Worm (Caenorhabditis elegans) whole organism, L2 larva: Measurements from ENCODE around the gene mup-4.

ENCODE experiments used
- C34F6.9 ChIP-seq: fragments of 150-350 bp; optimal IDR thresholded peaks from 2 replicates; lab custom pipeline; 2014; ENCODE audit warnings: missing biosample characterization, missing genetic modification characterization
- F13H6.1 ChIP-seq: sonication (generic microtip); optimal IDR thresholded peaks from 2 replicates; lab custom pipeline; 2016; ENCODE audit warnings: missing genetic modification characterization, missing compliant biosample characterization
- R02D3.7 ChIP-seq: fragments of 150-350 bp; optimal IDR thresholded peaks from 2 replicates; lab custom pipeline; 2014; ENCODE audit warnings: missing biosample characterization, missing genetic modification characterization
- Y55F3AM.14 ChIP-seq: fragments of 200-800 bp; sonication (Bioruptor generic); optimal IDR thresholded peaks from 2 replicates; lab custom pipeline; 2018; ENCODE audit warnings: mild to moderate bottlenecking, missing genetic modification characterization, missing compliant biosample characterization
- ZK546.5 ChIP-seq: sonication (generic microtip); optimal IDR thresholded peaks from 2 replicates; lab custom pipeline; 2017; ENCODE audit warnings: missing biosample characterization, missing genetic modification characterization
- alr-1 ChIP-seq: fragments of 150-350 bp; optimal IDR thresholded peaks from 2 replicates; lab custom pipeline; 2014; ENCODE audit warnings: missing biosample characterization, missing genetic modification characterization
- aly-2 ChIP-seq: fragments of 150-350 bp; optimal IDR thresholded peaks from 2 replicates; lab custom pipeline; 2014; ENCODE audit warnings: missing biosample characterization, missing genetic modification characterization
- ama-1 ChIP-seq: fragments of 150-350 bp; optimal IDR thresholded peaks from 2 replicates; lab custom pipeline; 2018; ENCODE audit warnings: inconsistent platforms
- blmp-1 ChIP-seq: sonication (generic microtip); optimal IDR thresholded peaks from 2 replicates; lab custom pipeline; 2017; ENCODE audit warnings: missing genetic modification characterization, mild to moderate bottlenecking, missing compliant biosample characterization, antibody characterized with exemption, moderate library complexity; ENCODE audit not compliant: insufficient read depth
- ceh-16 ChIP-seq: fragments of 150-350 bp; optimal IDR thresholded peaks from 2 replicates; lab custom pipeline; 2014; ENCODE audit warnings: missing biosample characterization, missing genetic modification characterization
- ceh-82 ChIP-seq: fragments of 150-350 bp; optimal IDR thresholded peaks from 2 replicates; lab custom pipeline; 2014; ENCODE audit warnings: missing biosample characterization, missing genetic modification characterization
- crh-2 ChIP-seq: sonication (generic microtip); optimal IDR thresholded peaks from 2 replicates; lab custom pipeline; 2017; ENCODE audit warnings: missing biosample characterization, missing genetic modification characterization
- dmd-4 ChIP-seq: sonication (generic microtip); optimal IDR thresholded peaks from 2 replicates; lab custom pipeline; 2017; ENCODE audit warnings: missing biosample characterization, missing genetic modification characterization
- egl-27 ChIP-seq: sonication (generic microtip); optimal IDR thresholded peaks from 3 replicates; lab custom pipeline; 2017; ENCODE audit warnings: missing biosample characterization, missing genetic modification reagents, missing genetic modification characterization
- elt-1 ChIP-seq: fragments of 150-350 bp; optimal IDR thresholded peaks from 2 replicates; lab custom pipeline; 2014; ENCODE audit warnings: missing biosample characterization, missing genetic modification characterization
- elt-3 ChIP-seq: sonication (generic microtip); optimal IDR thresholded peaks from 2 replicates; lab custom pipeline; 2017; ENCODE audit warnings: missing biosample characterization, missing genetic modification characterization
- fos-1 ChIP-seq: fragments of 150-350 bp; optimal IDR thresholded peaks from 2 replicates; lab custom pipeline; 2014; ENCODE audit warnings: missing biosample characterization, missing genetic modification characterization
- gmeb-1 ChIP-seq: fragments of 150-350 bp; optimal IDR thresholded peaks from 2 replicates; lab custom pipeline; 2014; ENCODE audit warnings: missing biosample characterization, missing genetic modification characterization
- lin-11 ChIP-seq: fragments of 150-350 bp; sonication (generic microtip); optimal IDR thresholded peaks from 2 replicates; lab custom pipeline; 2014; ENCODE audit warnings: missing biosample characterization, missing genetic modification characterization, inconsistent platforms, mixed read lengths
- lin-13 ChIP-seq: fragments of 150-350 bp; optimal IDR thresholded peaks from 2 replicates; lab custom pipeline; 2014; ENCODE audit warnings: missing biosample characterization, missing genetic modification reagents, missing genetic modification characterization
- lin-39 ChIP-seq: fragments of 150-350 bp; optimal IDR thresholded peaks from 2 replicates; lab custom pipeline; 2014; ENCODE audit warnings: missing biosample characterization, missing genetic modification reagents, missing genetic modification characterization
- lsy-2 ChIP-seq, 2 experiments: fragments of 150-350 bp in 1 of 2; sonication (generic microtip) in 1 of 2; optimal IDR thresholded peaks; 2 replicates each; lab custom pipeline; 2014 to 2017; ENCODE audit warnings: missing biosample characterization in 2 of 2, missing genetic modification characterization in 2 of 2
- mab-5 ChIP-seq: fragments of 150-350 bp; optimal IDR thresholded peaks from 2 replicates; lab custom pipeline; 2014; ENCODE audit warnings: missing biosample characterization, missing genetic modification characterization
- mbf-1 ChIP-seq: sonication (generic microtip); optimal IDR thresholded peaks from 2 replicates; lab custom pipeline; 2017; ENCODE audit warnings: missing biosample characterization, missing genetic modification characterization
- mdl-1 ChIP-seq, 2 experiments: fragments of 150-350 bp in 1 of 2; sonication (generic microtip) in 1 of 2; optimal IDR thresholded peaks; 2 replicates each; lab custom pipeline; 2017; ENCODE audit warnings: missing biosample characterization in 2 of 2, missing genetic modification characterization in 2 of 2
- nhr-10 ChIP-seq: sonication (generic microtip); optimal IDR thresholded peaks from 2 replicates; lab custom pipeline; 2017; ENCODE audit warnings: missing biosample characterization, missing genetic modification characterization
- nhr-11 ChIP-seq: fragments of 150-350 bp; optimal IDR thresholded peaks from 2 replicates; lab custom pipeline; 2014; ENCODE audit warnings: missing biosample characterization, missing genetic modification characterization
- nhr-12 ChIP-seq: fragments of 150-350 bp; optimal IDR thresholded peaks from 2 replicates; lab custom pipeline; 2014; ENCODE audit warnings: missing biosample characterization, missing genetic modification characterization
- nhr-129 ChIP-seq: fragments of 150-350 bp; optimal IDR thresholded peaks from 2 replicates; lab custom pipeline; 2014; ENCODE audit warnings: missing biosample characterization, missing genetic modification characterization
- nhr-21 ChIP-seq: fragments of 150-350 bp; optimal IDR thresholded peaks from 2 replicates; lab custom pipeline; 2014; ENCODE audit warnings: missing biosample characterization, missing genetic modification characterization
- nhr-23 ChIP-seq: fragments of 150-350 bp; optimal IDR thresholded peaks from 2 replicates; lab custom pipeline; 2014; ENCODE audit warnings: missing biosample characterization, missing genetic modification reagents, missing genetic modification characterization
- nhr-237 ChIP-seq: fragments of 150-350 bp; optimal IDR thresholded peaks from 2 replicates; lab custom pipeline; 2014; ENCODE audit warnings: missing biosample characterization, missing genetic modification characterization
- nhr-25 ChIP-seq: fragments of 150-350 bp; sonication (generic microtip); optimal IDR thresholded peaks from 3 replicates; lab custom pipeline; 2014; ENCODE audit warnings: missing biosample characterization, missing genetic modification characterization
- nhr-6 ChIP-seq: fragments of 150-350 bp; optimal IDR thresholded peaks from 2 replicates; lab custom pipeline; 2014; ENCODE audit warnings: missing biosample characterization, missing genetic modification characterization
- nhr-77 ChIP-seq: fragments of 150-350 bp; optimal IDR thresholded peaks from 2 replicates; lab custom pipeline; 2014; ENCODE audit warnings: missing biosample characterization, missing genetic modification characterization
- peb-1 ChIP-seq: fragments of 150-350 bp; optimal IDR thresholded peaks from 2 replicates; lab custom pipeline; 2014; ENCODE audit warnings: missing biosample characterization, missing genetic modification characterization
- sem-4 ChIP-seq: fragments of 150-350 bp; optimal IDR thresholded peaks from 2 replicates; lab custom pipeline; 2014; ENCODE audit warnings: missing biosample characterization, missing genetic modification reagents, missing genetic modification characterization
- skn-1 ChIP-seq: sonication (generic microtip); optimal IDR thresholded peaks from 2 replicates; lab custom pipeline; 2017; ENCODE audit warnings: missing biosample characterization, missing genetic modification characterization
- sma-3 ChIP-seq: sonication (generic microtip); optimal IDR thresholded peaks from 2 replicates; lab custom pipeline; 2016; ENCODE audit warnings: missing genetic modification reagents, missing genetic modification characterization, missing compliant biosample characterization
- sma-9 ChIP-seq, 2 experiments: fragments of 150-350 bp in 1 of 2; sonication (generic microtip) in 1 of 2; optimal IDR thresholded peaks; 2 replicates each; lab custom pipeline; 2014 to 2016; ENCODE audit warnings: missing genetic modification characterization in 2 of 2, mild to moderate bottlenecking in 1 of 2, missing biosample characterization in 1 of 2, missing compliant biosample characterization in 1 of 2, missing genetic modification reagents in 1 of 2, moderate library complexity in 1 of 2
- snpc-4 ChIP-seq: fragments of 150-350 bp; optimal IDR thresholded peaks from 2 replicates; lab custom pipeline; 2014; ENCODE audit warnings: missing biosample characterization, missing genetic modification characterization
- unc-39 ChIP-seq: fragments of 150-350 bp; optimal IDR thresholded peaks from 2 replicates; lab custom pipeline; 2014; ENCODE audit warnings: missing biosample characterization, missing genetic modification characterization
- unc-55 ChIP-seq: fragments of 150-350 bp; sonication (generic microtip); optimal IDR thresholded peaks from 3 replicates; lab custom pipeline; 2014; ENCODE audit warnings: missing biosample characterization, missing genetic modification reagents, missing genetic modification characterization
- unc-62 ChIP-seq: fragments of 150-350 bp; optimal IDR thresholded peaks from 2 replicates; lab custom pipeline; 2014; ENCODE audit warnings: missing biosample characterization, missing genetic modification reagents, missing genetic modification characterization
- zag-1 ChIP-seq: fragments of 150-350 bp; optimal IDR thresholded peaks from 2 replicates; lab custom pipeline; 2014; ENCODE audit warnings: missing biosample characterization, missing genetic modification characterization
- ztf-1 ChIP-seq: fragments of 200-800 bp; sonication (Bioruptor generic); conservative IDR thresholded peaks from 2 replicates; pipeline ENCODE4 v1.3.6; 2022; ENCODE audit warnings: missing genetic modification characterization, missing compliant biosample characterization
- ztf-11 ChIP-seq: sonication (generic microtip); optimal IDR thresholded peaks from 2 replicates; lab custom pipeline; 2017; ENCODE audit warnings: missing biosample characterization, missing genetic modification characterization
- ztf-4 ChIP-seq: fragments of 150-350 bp; optimal IDR thresholded peaks from 2 replicates; lab custom pipeline; 2014; ENCODE audit warnings: missing biosample characterization, missing genetic modification characterization

mup-4 gene

ce11 chrIII:7521163-7521562 lies 32.3 kb upstream of the mup-4 start, which contains the start of gene lig-4:
lig-4 (plus strand) TSS chrIII:7521463.
- TF ChIP-seq nhr-237 (tag; lab: Kevin White, UChicago) (no peak), R02D3.7 (tag; lab: Kevin White, UChicago) (no peak), ceh-82 (tag; lab: Kevin White, UChicago) (no peak), crh-2 (no peak), nhr-11 (no peak), alr-1 (tag; lab: Kevin White, UChicago) (no peak), ceh-16 (no peak), lin-39 (tag; lab: Kevin White, UChicago) (no peak)

ce11 chrIII:7520672-7521071 lies 31.8 kb upstream of the mup-4 start, which contains the start of the genes cux-7 and C07H6.2:
cux-7 (minus strand) TSS chrIII:7520845.
C07H6.2 (plus strand) TSS chrIII:7521009.
- peak; percentile 41 for TF ChIP-seq blmp-1 (tag; lab: Kevin White, UChicago)
- TF ChIP-seq nhr-77 (tag; lab: Kevin White, UChicago), result no peak
- TF ChIP-seq skn-1 (tag; lab: Kevin White, UChicago), result peak; percentile 83
- peak; percentile 67 for TF ChIP-seq Y55F3AM.14
- peak; percentile 16 for TF ChIP-seq dmd-4
- no peak for TF ChIP-seq lin-39 (tag; lab: Kevin White, UChicago)
- TF ChIP-seq lin-13 (GFP tag; lab: Kevin White, UChicago), result peak; percentile 94
- no peak for TF ChIP-seq nhr-10 (tag; lab: Kevin White, UChicago)
- TF ChIP-seq elt-1 (tag; lab: Kevin White, UChicago), result no peak
- peak; percentile 88 for TF ChIP-seq mab-5 (tag; lab: Kevin White, UChicago)
- TF ChIP-seq unc-55 (GFP tag; lab: Kevin White, UChicago), result peak; percentile 98
- peak; percentile 96 for TF ChIP-seq F13H6.1 (tag; lab: Kevin White, UChicago)
- peak; percentile 40 for TF ChIP-seq zag-1 (tag; lab: Kevin White, UChicago)
- TF ChIP-seq C34F6.9 (tag; lab: Kevin White, UChicago), result peak; percentile 95
- no peak for TF ChIP-seq nhr-11
- TF ChIP-seq R02D3.7 (tag; lab: Kevin White, UChicago), result peak; percentile 56
- peak; percentile 93 for TF ChIP-seq nhr-21 (tag; lab: Kevin White, UChicago)
- TF ChIP-seq nhr-237 (tag; lab: Kevin White, UChicago), result no peak
- TF ChIP-seq ceh-16, result peak; percentile 26
- TF ChIP-seq sma-3 (GFP tag; lab: Kevin White, UChicago), result peak; percentile 97
- TF ChIP-seq mdl-1 (tag; optimal IDR thresholded peaks at IDR 0.05; lab: Kevin White, UChicago), result peak in 1 of 2 experiments; percentile 47
- TF ChIP-seq ztf-1 (GFP tag; lab: Robert Waterston, UW), result peak; percentile 92; the same call in 1 of the 2 replicates
- TF ChIP-seq ZK546.5 (tag; lab: Kevin White, UChicago), result peak; percentile 53
- TF ChIP-seq mbf-1 (tag; lab: Kevin White, UChicago), result no peak
- peak; percentile 75 for TF ChIP-seq fos-1 (tag; lab: Kevin White, UChicago)
- TF ChIP-seq unc-39, result no peak
- peak; percentile 84 for TF ChIP-seq ztf-4 (tag; lab: Kevin White, UChicago)
- peak; percentile 93 for TF ChIP-seq sem-4 (tag; lab: Kevin White, UChicago)
- peak; percentile 96 for TF ChIP-seq nhr-6 (tag; lab: Kevin White, UChicago)
- TF ChIP-seq ztf-11 (tag; lab: Kevin White, UChicago), result peak; percentile 26
- no peak for TF ChIP-seq peb-1
- TF ChIP-seq nhr-12 (tag; lab: Kevin White, UChicago), result peak; percentile 64
- no peak for TF ChIP-seq nhr-23
- no peak for TF ChIP-seq ceh-82 (tag; lab: Kevin White, UChicago)
- peak; percentile 77 for TF ChIP-seq nhr-129 (tag; lab: Kevin White, UChicago)
- peak; percentile 89 to 96 for TF ChIP-seq lsy-2 (tag; optimal IDR thresholded peaks at IDR 0.05; lab: Kevin White, UChicago)
- TF ChIP-seq elt-3 (tag; lab: Kevin White, UChicago), result no peak
- TF ChIP-seq unc-62 (GFP tag; lab: Kevin White, UChicago), result no peak
- TF ChIP-seq lin-11 (tag; lab: Kevin White, UChicago), result peak; percentile 40
- peak; percentile 94 for TF ChIP-seq crh-2
- no peak for TF ChIP-seq alr-1 (tag; lab: Kevin White, UChicago)
- TF ChIP-seq ama-1, result peak; percentile 61
- peak; percentile 91 for TF ChIP-seq gmeb-1
- TF ChIP-seq snpc-4 (tag; lab: Kevin White, UChicago), result no peak
- no peak for TF ChIP-seq aly-2 (tag; lab: Kevin White, UChicago)
- TF ChIP-seq sma-9 (GFP tag; optimal IDR thresholded peaks at IDR 0.05; lab: Kevin White, UChicago), result peak; percentile 99
- no peak for TF ChIP-seq sma-9 (tag; optimal IDR thresholded peaks at IDR 0.05; lab: Kevin White, UChicago)
- TF ChIP-seq egl-27 (tag; lab: Kevin White, UChicago), result peak; percentile 90
- TF ChIP-seq nhr-25 (tag; lab: Kevin White, UChicago), result no peak
